Worm (Caenorhabditis elegans) whole organism, L4 larva: Measurements from ENCODE around the gene srd-49.
"Not testable (repeated sequence)": the region's sequence is repeated elsewhere in the genome, so short reads cannot be mapped to it uniquely, and the experiment has no call there.

Experiments used
- aha-1 ChIP-seq: fragments of 150-350 bp; peaks from one replicate; lab custom pipeline; 2014; ENCODE audit warnings: missing biosample characterization, missing genetic modification characterization
- hlh-30 ChIP-seq: sonication (generic microtip); optimal IDR thresholded peaks from 2 replicates; lab custom pipeline; 2017; ENCODE audit warnings: antibody characterized with exemption, mild to moderate bottlenecking, missing genetic modification characterization, missing compliant biosample characterization; ENCODE audit not compliant: insufficient read depth

DNA sequence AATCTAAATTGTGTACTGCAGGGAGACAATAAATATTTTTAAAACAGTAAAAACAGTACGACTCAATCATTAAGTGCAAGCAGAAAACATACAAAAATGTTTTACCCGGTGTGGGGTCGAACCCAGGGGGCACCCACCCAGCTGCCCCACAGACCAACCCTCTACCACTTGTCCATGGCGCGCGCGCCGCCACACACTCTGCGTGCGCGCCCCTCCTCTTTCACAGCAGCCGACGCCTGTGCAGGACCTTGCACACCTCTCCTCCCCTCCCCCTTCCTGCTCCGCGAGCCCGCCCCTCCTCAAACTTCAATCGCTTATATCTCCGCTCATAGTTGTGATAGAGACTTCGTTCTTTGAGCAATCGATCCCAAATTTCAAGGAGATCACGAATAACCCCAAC, 42.2 kb downstream of the srd-49 start:
- not testable (repeated sequence) for TF ChIP-seq hlh-30; aha-1 (tag; lab: Kevin White, UChicago)
